Fruit fly (Drosophila melanogaster) whole organism, embryonic: ENCODE measurements around the gene Ada2a.

Experiments used
- Bdp1 ChIP-seq: fragments of 200-800 bp; sonication (Bioruptor generic); optimal IDR thresholded peaks from 3 replicates; lab custom pipeline; 2016; ENCODE audit warnings: missing biosample characterization, missing genetic modification characterization
- BtbVII ChIP-seq: fragments of 200-800 bp; sonication (Bioruptor generic); optimal IDR thresholded peaks from 3 replicates; lab custom pipeline; 2017; ENCODE audit warnings: missing biosample characterization, mild to moderate bottlenecking, missing genetic modification characterization
- CG11695 ChIP-seq: fragments of 200-800 bp; sonication (Bioruptor generic); IDR thresholded peaks from 3 replicates; pipeline ENCODE4 v1.3.6; 2022; ENCODE audit warnings: missing biosample characterization, missing genetic modification characterization
- CG13775 ChIP-seq: fragments of 200-800 bp; sonication (Bioruptor generic); optimal IDR thresholded peaks from 3 replicates; lab custom pipeline; 2017; ENCODE audit warnings: missing biosample characterization, mild to moderate bottlenecking, missing genetic modification characterization
- CG14965 ChIP-seq: fragments of 200-800 bp; sonication (Bioruptor generic); optimal IDR thresholded peaks from 2 replicates; lab custom pipeline; 2016; ENCODE audit warnings: missing biosample characterization, missing genetic modification characterization, borderline replicate concordance
- CG1602 ChIP-seq: fragments of 200-800 bp; sonication (Bioruptor generic); optimal IDR thresholded peaks from 3 replicates; lab custom pipeline; 2016; ENCODE audit warnings: missing biosample characterization, missing genetic modification characterization
- CG1603 ChIP-seq: fragments of 200-800 bp; sonication (Bioruptor generic); optimal IDR thresholded peaks from 2 replicates; lab custom pipeline; 2019; ENCODE audit warnings: missing biosample characterization, mild to moderate bottlenecking, missing genetic modification characterization, moderate library complexity
- CG16813 ChIP-seq: fragments of 200-800 bp; sonication (Bioruptor generic); IDR thresholded peaks from 3 replicates; pipeline ENCODE4 v1.3.6; 2022; ENCODE audit warnings: missing biosample characterization, missing genetic modification characterization; ENCODE audit not compliant: partially characterized antibody
- CG17361 ChIP-seq: fragments of 200-800 bp; sonication (Bioruptor generic); IDR thresholded peaks from 3 replicates; pipeline ENCODE4 v1.3.6; 2022; ENCODE audit warnings: missing biosample characterization, missing genetic modification characterization
- CG1792 ChIP-seq: fragments of 200-800 bp; sonication (Bioruptor generic); optimal IDR thresholded peaks from 2 replicates; lab custom pipeline; 2016; ENCODE audit warnings: missing biosample characterization, missing genetic modification characterization
- CG3281 ChIP-seq: fragments of 200-800 bp; sonication (Bioruptor generic); optimal IDR thresholded peaks from 3 replicates; lab custom pipeline; 2017; ENCODE audit warnings: missing biosample characterization, mild to moderate bottlenecking, missing genetic modification characterization
- CG4360 ChIP-seq: fragments of 200-800 bp; sonication (Bioruptor generic); IDR thresholded peaks from 2 replicates; pipeline ENCODE4 v1.3.6; 2022; ENCODE audit warnings: missing biosample characterization, missing genetic modification characterization
- CG6683 ChIP-seq: fragments of 200-800 bp; sonication (Bioruptor generic); optimal IDR thresholded peaks from 2 replicates; lab custom pipeline; 2017; ENCODE audit warnings: missing biosample characterization, mild to moderate bottlenecking, missing genetic modification characterization, missing genetic modification reagents
- CG8944 ChIP-seq: fragments of 200-800 bp; sonication (Bioruptor generic); optimal IDR thresholded peaks from 3 replicates; lab custom pipeline; 2016; ENCODE audit warnings: missing biosample characterization, missing genetic modification characterization
- CrebB ChIP-seq: fragments of 200-800 bp; sonication (Bioruptor generic); optimal IDR thresholded peaks from 3 replicates; lab custom pipeline; 2018; ENCODE audit warnings: missing biosample characterization, mild to moderate bottlenecking, missing genetic modification characterization
- E2f1 ChIP-seq: fragments of 200-800 bp; sonication (Bioruptor generic); IDR thresholded peaks from 2 replicates; pipeline ENCODE4 v1.3.6; 2022; ENCODE audit warnings: missing biosample characterization, missing genetic modification characterization
- HLH54F ChIP-seq: fragments of 200-800 bp; sonication (Bioruptor generic); optimal IDR thresholded peaks from 3 replicates; lab custom pipeline; 2016; ENCODE audit warnings: missing biosample characterization, missing genetic modification characterization
- Hand ChIP-seq: fragments of 200-800 bp; sonication (Bioruptor generic); optimal IDR thresholded peaks from 2 replicates; lab custom pipeline; 2017; ENCODE audit warnings: mild to moderate bottlenecking, missing biosample characterization, missing genetic modification reagents, missing genetic modification characterization
- Hr78 ChIP-seq, 2 experiments: fragments of 200-800 bp in 1 of 2; fragments of >200 bp in 1 of 2; sonication (Bioruptor generic) in 1 of 2; optimal IDR thresholded peaks; 2 replicates each; lab custom pipeline; 2017 to 2019; ENCODE audit warnings: missing biosample characterization in 2 of 2, missing genetic modification characterization in 2 of 2, mild to moderate bottlenecking in 1 of 2, moderate library complexity in 1 of 2
- MBD-R2 ChIP-seq: fragments of 200-800 bp; sonication (Bioruptor generic); IDR thresholded peaks from 2 replicates; pipeline ENCODE4 v1.3.6; 2022; ENCODE audit warnings: missing biosample characterization, missing genetic modification characterization
- MTF-1 ChIP-seq: fragments of 200-800 bp; sonication (Bioruptor generic); optimal IDR thresholded peaks from 2 replicates; lab custom pipeline; 2018; ENCODE audit warnings: missing biosample characterization, mild to moderate bottlenecking, missing genetic modification characterization, borderline replicate concordance
- Med ChIP-seq: fragments of 200-800 bp; sonication (Bioruptor generic); peaks from one replicate; lab custom pipeline; 2016; ENCODE audit warnings: missing biosample characterization, missing genetic modification characterization, mild to moderate bottlenecking, inconsistent platforms, moderate library complexity
- Meics ChIP-seq: fragments of 200-800 bp; sonication (Bioruptor generic); optimal IDR thresholded peaks from 2 replicates; lab custom pipeline; 2017; ENCODE audit warnings: missing biosample characterization, mild to moderate bottlenecking, missing genetic modification characterization
- NFAT ChIP-seq: fragments of 200-800 bp; sonication (Bioruptor generic); IDR thresholded peaks from 2 replicates; pipeline ENCODE4 v1.3.6; 2022; ENCODE audit warnings: missing biosample characterization, missing genetic modification characterization
- Neu2 ChIP-seq: fragments of 200-800 bp; sonication (Bioruptor generic); optimal IDR thresholded peaks from 3 replicates; lab custom pipeline; 2016; ENCODE audit warnings: missing biosample characterization, missing genetic modification characterization, borderline replicate concordance
- Nf-YC ChIP-seq: fragments of 200-800 bp; optimal IDR thresholded peaks from 3 replicates; lab custom pipeline; 2019; ENCODE audit warnings: missing biosample characterization, mild to moderate bottlenecking, missing genetic modification characterization, moderate library complexity
- Optix ChIP-seq: fragments of 200-800 bp; sonication (Bioruptor generic); IDR thresholded peaks from 3 replicates; pipeline ENCODE4 v1.3.6; 2022; ENCODE audit warnings: missing biosample characterization, missing genetic modification characterization
- Usf ChIP-seq: fragments of 200-800 bp; sonication (Bioruptor generic); optimal IDR thresholded peaks from 2 replicates; lab custom pipeline; 2017; ENCODE audit warnings: missing genotype, missing biosample characterization, missing genetic modification characterization
- ato ChIP-seq: fragments of 200-800 bp; sonication (Bioruptor generic); IDR thresholded peaks from 2 replicates; pipeline ENCODE4 v1.3.6; 2022; ENCODE audit warnings: missing biosample characterization, missing genetic modification characterization; ENCODE audit not compliant: partially characterized antibody
- bowl ChIP-seq: fragments of 200-800 bp; sonication (Bioruptor generic); IDR thresholded peaks from 2 replicates; pipeline ENCODE4 v1.3.6; 2022; ENCODE audit warnings: missing biosample characterization, missing genetic modification characterization
- chinmo ChIP-seq: fragments of 200-800 bp; sonication (Bioruptor generic); IDR thresholded peaks from 4 replicates; pipeline ENCODE4 v1.3.6; 2022; ENCODE audit warnings: missing biosample characterization, missing genetic modification characterization; ENCODE audit not compliant: partially characterized antibody
- chm ChIP-seq: fragments of 200-800 bp; sonication (Bioruptor generic); IDR thresholded peaks from 2 replicates; pipeline ENCODE4 v1.3.6; 2022; ENCODE audit warnings: missing biosample characterization, missing genetic modification characterization
- ci ChIP-seq: fragments of 200-800 bp; sonication (Bioruptor generic); IDR thresholded peaks from 3 replicates; pipeline ENCODE4 v1.3.6; 2022; ENCODE audit warnings: missing biosample characterization, missing genetic modification characterization
- crol ChIP-seq: fragments of 200-800 bp; sonication (Bioruptor generic); IDR thresholded peaks from 2 replicates; pipeline ENCODE4 v1.3.6; 2022; ENCODE audit warnings: missing biosample characterization, missing genetic modification characterization
- crp ChIP-seq, 2 experiments: fragments of 200-800 bp; sonication (Bioruptor generic); optimal IDR thresholded peaks; 2 replicates in 1 of 2; 3 replicates in 1 of 2; lab custom pipeline; 2017; ENCODE audit warnings: missing biosample characterization in 2 of 2, missing genetic modification characterization in 2 of 2, mild to moderate bottlenecking in 1 of 2, moderate library complexity in 1 of 2
- dysf ChIP-seq: fragments of 200-800 bp; sonication (Bioruptor generic); IDR thresholded peaks from 3 replicates; pipeline ENCODE4 v1.3.6; 2022; ENCODE audit warnings: missing biosample characterization, missing genetic modification characterization
- fd3F ChIP-seq: fragments of 200-800 bp; sonication (Bioruptor generic); optimal IDR thresholded peaks from 2 replicates; lab custom pipeline; 2018; ENCODE audit warnings: missing biosample characterization, mild to moderate bottlenecking, missing genetic modification characterization, moderate library complexity
- fd96Cb ChIP-seq: fragments of 200-800 bp; sonication (Bioruptor generic); optimal IDR thresholded peaks from 2 replicates; lab custom pipeline; 2018; ENCODE audit warnings: missing biosample characterization, mild to moderate bottlenecking, missing genetic modification characterization, moderate library complexity
- gce ChIP-seq: fragments of 200-800 bp; sonication (Bioruptor generic); IDR thresholded peaks from 3 replicates; pipeline ENCODE4 v1.3.6; 2022; ENCODE audit warnings: missing biosample characterization, missing genetic modification characterization
- gcm ChIP-seq: fragments of 200-800 bp; sonication (Bioruptor generic); optimal IDR thresholded peaks from 2 replicates; lab custom pipeline; 2019; ENCODE audit warnings: missing biosample characterization, mild to moderate bottlenecking, missing genetic modification characterization, moderate library complexity
- h ChIP-seq: fragments of >200 bp; optimal IDR thresholded peaks from 2 replicates; lab custom pipeline; 2017
- hb ChIP-seq: fragments of 200-800 bp; sonication (Bioruptor generic); IDR thresholded peaks from 3 replicates; pipeline ENCODE4 v1.3.6; 2022; ENCODE audit warnings: missing biosample characterization, missing genetic modification characterization; ENCODE audit not compliant: partially characterized antibody
- inv ChIP-seq: fragments of 200-800 bp; sonication (Bioruptor generic); IDR thresholded peaks from 2 replicates; pipeline ENCODE4 v1.3.6; 2022; ENCODE audit warnings: missing biosample characterization, missing genetic modification characterization; ENCODE audit not compliant: partially characterized antibody
- lab ChIP-seq: fragments of 200-800 bp; sonication (Bioruptor generic); optimal IDR thresholded peaks from 3 replicates; lab custom pipeline; 2017; ENCODE audit warnings: missing biosample characterization, missing genetic modification characterization, mild to moderate bottlenecking, moderate library complexity, missing genetic modification reagents
- pan ChIP-seq, 4 experiments: fragments of >200 bp in 3 of 4; fragments of 200-800 bp in 1 of 4; sonication (Bioruptor generic) in 1 of 4; optimal IDR thresholded peaks in 3 of 4; IDR thresholded peaks in 1 of 4; 2 replicates each; pipeline versions ENCODE4 v1.3.6 to Lab custom; 2017 to 2022; ENCODE audit warnings: missing biosample characterization in 2 of 4, missing genetic modification characterization in 2 of 4, mixed read lengths in 1 of 4
- ranshi ChIP-seq: fragments of 200-800 bp; sonication (Bioruptor generic); IDR thresholded peaks from 2 replicates; pipeline ENCODE4 v1.3.6; 2022; ENCODE audit warnings: missing biosample characterization, missing genetic modification characterization
- repo ChIP-seq: fragments of 200-800 bp; sonication (Bioruptor generic); optimal IDR thresholded peaks from 2 replicates; lab custom pipeline; 2016; ENCODE audit warnings: missing biosample characterization, missing genetic modification characterization
- sd ChIP-seq: fragments of 200-800 bp; sonication (Bioruptor generic); optimal IDR thresholded peaks from 3 replicates; lab custom pipeline; 2018; ENCODE audit warnings: missing biosample characterization, mild to moderate bottlenecking, missing genetic modification characterization, moderate library complexity
- sens ChIP-seq: fragments of 200-800 bp; sonication (Bioruptor generic); peaks from one replicate; lab custom pipeline; 2016; ENCODE audit warnings: missing biosample characterization, missing genetic modification characterization
- sisA ChIP-seq: fragments of 200-800 bp; sonication (Bioruptor generic); IDR thresholded peaks from 2 replicates; pipeline ENCODE4 v1.3.6; 2022; ENCODE audit warnings: missing biosample characterization, missing genetic modification characterization
- ssp ChIP-seq: fragments of 200-800 bp; sonication (Bioruptor generic); IDR thresholded peaks from 2 replicates; pipeline ENCODE4 v1.3.6; 2022; ENCODE audit warnings: missing biosample characterization, missing genetic modification characterization

Gene Ada2a

dm6 chr3R:18296084-18296483, 40.8 kb upstream of the Ada2a start (continued):
- no peak for TF ChIP-seq inv
- TF ChIP-seq BtbVII (GFP tag; lab: Kevin White, UChicago) = peak; percentile 57
- TF ChIP-seq CG3281 = peak; percentile 50
- no peak for TF ChIP-seq ranshi (GFP tag; lab: Robert Waterston, UW)
- 0 out of 3 replicates have a peak, but pooled peaks have one; percentile 33 for TF ChIP-seq CG11695 (GFP tag; lab: Robert Waterston, UW)
- no peak for TF ChIP-seq gce (GFP tag; lab: Robert Waterston, UW)
- TF ChIP-seq crol (GFP tag; lab: Robert Waterston, UW) = no peak
- TF ChIP-seq CG1603 = no peak
- TF ChIP-seq NFAT (GFP tag; lab: Robert Waterston, UW) = no peak
- no peak for TF ChIP-seq Neu2 (GFP tag; lab: Kevin White, UChicago)
- TF ChIP-seq CG14965 (GFP tag; lab: Kevin White, UChicago) = no peak
- no peak for TF ChIP-seq Bdp1 (GFP tag; lab: Kevin White, UChicago)
- TF ChIP-seq CG16813 (GFP tag; lab: Robert Waterston, UW) = no peak
- TF ChIP-seq h (lab: Kevin White, UChicago) = no peak
- TF ChIP-seq CG6683 = peak; percentile 4
- TF ChIP-seq sisA = no peak
- no peak for TF ChIP-seq crp (GFP tag; optimal IDR thresholded peaks at IDR 0.05; lab: Kevin White, UChicago)
- no peak for TF ChIP-seq CG4360 (GFP tag; lab: Robert Waterston, UW)
- no peak for TF ChIP-seq CG13775 (GFP tag; lab: Kevin White, UChicago)
- no peak for TF ChIP-seq E2f1
- no peak for TF ChIP-seq ato (GFP tag; lab: Robert Waterston, UW)
- TF ChIP-seq ssp (GFP tag; lab: Robert Waterston, UW) = no peak
- TF ChIP-seq CG17361 (GFP tag; lab: Robert Waterston, UW) = no peak
- TF ChIP-seq gcm (GFP tag; lab: Kevin White, UChicago) = no peak
- TF ChIP-seq Hr78 (GFP tag; optimal IDR thresholded peaks at IDR 0.05; lab: Kevin White, UChicago) = no peak
- TF ChIP-seq sens (GFP tag; lab: Kevin White, UChicago) = peak; percentile 48
- no peak for TF ChIP-seq CG1792 (GFP tag; lab: Kevin White, UChicago)
- no peak for TF ChIP-seq bowl (GFP tag; lab: Robert Waterston, UW)
- no peak for TF ChIP-seq ci (GFP tag; lab: Robert Waterston, UW)
- no peak for TF ChIP-seq CG8944 (GFP tag; lab: Kevin White, UChicago)
- TF ChIP-seq chm (GFP tag; lab: Robert Waterston, UW) = no peak
- no peak for TF ChIP-seq Nf-YC (tag; lab: Kevin White, UChicago)
- no peak for TF ChIP-seq MTF-1 (GFP tag; lab: Kevin White, UChicago)
- peak; percentile 76 for TF ChIP-seq lab (GFP tag; lab: Kevin White, UChicago)
- no peak for TF ChIP-seq repo (GFP tag; lab: Kevin White, UChicago)
- peak; percentile 17 for TF ChIP-seq CrebB
- TF ChIP-seq hb (GFP tag; lab: Robert Waterston, UW) = no peak
- TF ChIP-seq fd3F (GFP tag; lab: Kevin White, UChicago) = peak; percentile 36
- TF ChIP-seq MBD-R2 (GFP tag; lab: Robert Waterston, UW) = no peak
- TF ChIP-seq chinmo (GFP tag; lab: Robert Waterston, UW) = 0 out of 4 replicates have a peak, but pooled peaks have one; percentile 35
- TF ChIP-seq Med (GFP tag; lab: Kevin White, UChicago) = peak; percentile 78
- no peak for TF ChIP-seq Hand
- TF ChIP-seq dysf = no peak
- TF ChIP-seq HLH54F (GFP tag; lab: Kevin White, UChicago) = no peak
- TF ChIP-seq pan (optimal IDR thresholded peaks at IDR 0.05; lab: Kevin White, UChicago) = no peak
- TF ChIP-seq pan (GFP tag; optimal IDR thresholded peaks at IDR 0.05 in 1 of 2, IDR thresholded peaks at IDR 0.05 in 1 of 2) = peak in 1 of 2 experiments; percentile 7
- peak; percentile 33 for TF ChIP-seq Meics
- no peak for TF ChIP-seq Optix (GFP tag; lab: Robert Waterston, UW)
- TF ChIP-seq fd96Cb (tag; lab: Kevin White, UChicago) = no peak
- TF ChIP-seq CG1602 (GFP tag; lab: Kevin White, UChicago) = no peak
- no peak for TF ChIP-seq Usf (GFP tag; lab: Kevin White, UChicago)
- no peak for TF ChIP-seq sd (tag; lab: Kevin White, UChicago)
